Worm (Caenorhabditis elegans) whole organism, L4 larva: ENCODE data around the gene C27H6.8.

Experiments used
- R02D3.7 ChIP-seq: fragments of 150-350 bp; sonication (generic microtip); optimal IDR thresholded peaks from 3 replicates; lab custom pipeline; 2014; ENCODE audit warnings: missing biosample characterization, missing genetic modification characterization
- cey-2 ChIP-seq: sonication (generic microtip); optimal IDR thresholded peaks from 3 replicates; lab custom pipeline; 2017; ENCODE audit warnings: missing genetic modification characterization, mild to moderate bottlenecking, missing compliant biosample characterization, antibody characterized with exemption, borderline replicate concordance; ENCODE audit not compliant: insufficient read depth

DNA sequence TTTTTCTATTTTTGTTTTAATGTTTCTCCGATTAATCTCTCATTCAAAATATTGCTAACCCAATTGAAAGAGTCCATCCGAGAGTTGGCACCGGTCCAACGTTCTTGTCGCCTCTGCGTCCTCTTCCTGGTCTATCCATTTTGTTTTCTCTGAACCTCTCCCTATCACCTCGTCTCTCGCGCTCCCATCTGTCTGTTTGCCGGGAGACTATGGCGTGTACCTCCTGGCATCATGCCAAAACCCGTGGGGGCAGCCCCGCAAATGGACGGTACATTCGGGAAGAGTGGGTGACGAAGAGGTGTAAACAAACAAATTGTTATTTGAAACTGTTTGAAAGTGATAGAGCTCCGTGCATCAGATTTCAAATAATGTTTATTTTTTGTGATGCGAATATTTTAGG lies 48.7 kb upstream of the C27H6.8 start, which contains the start of gene T06E8.2:
- TF ChIP-seq R02D3.7 (tag; lab: Kevin White, UChicago) (no peak), cey-2 (tag; lab: Kevin White, UChicago) (no peak)
